Worm (Caenorhabditis elegans): Measurements from ENCODE around the gene F22F7.7.

DNA sequence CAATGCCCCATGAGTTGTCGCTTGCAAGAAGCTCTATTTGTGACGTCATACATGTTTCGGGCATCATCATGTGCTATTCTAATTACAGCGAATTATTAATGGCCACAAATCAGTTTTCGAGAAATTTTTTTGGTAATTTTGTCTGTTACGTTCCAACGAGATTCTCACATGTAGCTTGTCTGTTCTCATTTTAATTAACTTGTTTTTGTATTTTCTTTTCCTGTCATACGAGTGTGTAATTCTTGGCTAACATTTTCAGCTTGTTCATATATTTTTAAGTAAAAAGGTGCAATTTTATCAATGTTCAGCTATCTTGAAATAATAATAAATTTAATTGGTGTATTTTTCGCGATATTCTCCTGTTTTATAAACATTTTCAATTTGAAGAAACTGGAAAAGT lies 15.4 kb upstream of the F22F7.7 start, which contains the start of gene srbc-21:
- no peak for TF ChIP-seq him-1 (tag; optimal IDR thresholded peaks at IDR 0.05)
- no peak for TF ChIP-seq dao-5 (tag; optimal IDR thresholded peaks at IDR 0.05)
- no peak for TF ChIP-seq W03F9.2 (tag; optimal IDR thresholded peaks at IDR 0.05)
